Worm (Caenorhabditis elegans): ENCODE measurements around the gene ifp-1.

DNA sequence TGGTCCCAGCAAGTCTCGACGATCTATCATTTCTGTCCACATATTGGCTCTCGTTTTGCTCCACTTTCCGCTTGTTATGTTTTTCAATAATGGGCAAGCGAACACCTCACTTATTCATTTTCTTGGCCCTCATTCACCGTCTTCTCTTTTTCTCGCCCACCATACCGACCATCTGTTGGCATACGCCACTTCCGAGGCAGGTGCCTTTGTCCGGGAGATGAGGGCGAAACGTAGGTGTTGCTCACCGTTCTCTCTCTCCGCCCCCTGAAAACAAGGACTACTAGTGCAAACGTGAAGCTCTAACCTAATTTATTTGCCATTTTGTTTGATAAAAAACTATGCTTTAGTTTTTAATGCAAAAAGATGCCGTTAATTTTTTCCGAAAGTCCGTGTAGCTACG, 17.7 kb upstream of the ifp-1 start:
- TF ChIP-seq elt-1 (tag; optimal IDR thresholded peaks at IDR 0.05; ENCODE audit: borderline replicate concordance, insufficient read depth) (no peak), mep-1 (tag; optimal IDR thresholded peaks at IDR 0.05) (no peak), ces-1 (GFP tag; optimal IDR thresholded peaks at IDR 0.05) (no peak), ztf-11 (tag; optimal IDR thresholded peaks at IDR 0.05) (no peak)

Data from whole organism, mixed stage, embryonic.